Fruit fly (Drosophila melanogaster): ENCODE results near the gene CG9953.

- TF ChIP-seq CG34367 (tag; optimal IDR thresholded peaks at IDR 0.05): no peak
- no peak for TF ChIP-seq CG32121 (GFP tag; IDR thresholded peaks at IDR 0.05)
- no peak for TF ChIP-seq gl (tag; optimal IDR thresholded peaks at IDR 0.05)
- TF ChIP-seq CG17806 (tag; optimal IDR thresholded peaks at IDR 0.05): no peak
- TF ChIP-seq Snoo (tag; optimal IDR thresholded peaks at IDR 0.05): no peak
- no peak for TF ChIP-seq fd96Ca (GFP tag; IDR thresholded peaks at IDR 0.05)
- TF ChIP-seq rn (GFP tag; IDR thresholded peaks at IDR 0.05): no peak
- no peak for TF ChIP-seq D1 (tag; optimal IDR thresholded peaks at IDR 0.05)
- TF ChIP-seq CG13204 (GFP tag; optimal IDR thresholded peaks at IDR 0.05): no peak
- no peak for TF ChIP-seq CG4496 (GFP tag; IDR thresholded peaks at IDR 0.05)
These were observed 30.5 kb downstream of the CG9953 start for dm6 chr3L:6999993-7000392.

Data from whole organism, pupa.